Worm (Caenorhabditis elegans) whole organism, L4 larva: ENCODE results near the gene tag-307.
A peak's percentile ranks its signal among the peaks of the same experiment; 100 is the strongest.

Experiments
- F10B5.3 ChIP-seq: sonication (generic microtip); optimal IDR thresholded peaks from 2 replicates; lab custom pipeline; 2016; ENCODE audit warnings: mild to moderate bottlenecking, missing genetic modification characterization, missing compliant biosample characterization
- F44E2.7 ChIP-seq: fragments of 200-800 bp; sonication (Bioruptor generic); IDR thresholded peaks from 2 replicates; pipeline ENCODE4 v2.1.2; 2022; ENCODE audit warnings: missing genetic modification characterization, missing compliant biosample characterization
- F49E8.2 ChIP-seq: sonication (generic microtip); optimal IDR thresholded peaks from 2 replicates; lab custom pipeline; 2016; ENCODE audit warnings: missing compliant biosample characterization, mild to moderate bottlenecking, missing genetic modification characterization, borderline replicate concordance
- T20F7.1 ChIP-seq: fragments of 200-800 bp; sonication (Bioruptor generic); optimal IDR thresholded peaks from 2 replicates; lab custom pipeline; 2018; ENCODE audit warnings: mild to moderate bottlenecking, missing genetic modification characterization, missing compliant biosample characterization
- Y75B8A.6 ChIP-seq: fragments of 200-800 bp; sonication (Bioruptor generic); IDR thresholded peaks from 2 replicates; pipeline ENCODE4 v1.3.6; 2022; ENCODE audit warnings: missing genetic modification reagents, missing genetic modification characterization, missing compliant biosample characterization
- ZK546.5 ChIP-seq, 2 experiments: sonication (generic microtip); optimal IDR thresholded peaks; 2 replicates each; lab custom pipeline; 2017; ENCODE audit warnings: missing biosample characterization in 2 of 2, missing genetic modification characterization in 2 of 2
- attf-4 ChIP-seq: sonication (generic microtip); optimal IDR thresholded peaks from 3 replicates; lab custom pipeline; 2017; ENCODE audit warnings: missing biosample characterization, missing genetic modification characterization
- ceh-20 ChIP-seq: fragments of 200-800 bp; sonication (Bioruptor generic); IDR thresholded peaks from 2 replicates; pipeline ENCODE4 v1.3.6; 2022; ENCODE audit warnings: missing genetic modification reagents, missing genetic modification characterization, missing compliant biosample characterization
- ceh-62 ChIP-seq: sonication (generic microtip); optimal IDR thresholded peaks from 2 replicates; lab custom pipeline; 2017; ENCODE audit warnings: missing biosample characterization, missing genetic modification characterization
- ceh-82 ChIP-seq: sonication (generic microtip); optimal IDR thresholded peaks from 2 replicates; lab custom pipeline; 2017; ENCODE audit warnings: missing biosample characterization, missing genetic modification characterization
- ces-1 ChIP-seq: fragments of 150-350 bp; sonication (generic microtip); optimal IDR thresholded peaks from 4 replicates; lab custom pipeline; 2014; ENCODE audit warnings: missing biosample characterization, missing genetic modification reagents, missing genetic modification characterization
- cey-2 ChIP-seq: sonication (generic microtip); optimal IDR thresholded peaks from 3 replicates; lab custom pipeline; 2017; ENCODE audit warnings: missing genetic modification characterization, mild to moderate bottlenecking, missing compliant biosample characterization, antibody characterized with exemption, borderline replicate concordance; ENCODE audit not compliant: insufficient read depth
- daf-16 ChIP-seq, 3 experiments: sonication (generic microtip); optimal IDR thresholded peaks; 2 replicates each; lab custom pipeline; 2016 to 2017; ENCODE audit warnings: missing genetic modification characterization in 3 of 3, missing genetic modification reagents in 3 of 3, mild to moderate bottlenecking in 2 of 3, missing compliant biosample characterization in 2 of 3, missing biosample characterization in 1 of 3, moderate library complexity in 1 of 3
- dmd-8 ChIP-seq: fragments of 200-800 bp; sonication (Bioruptor generic); IDR thresholded peaks from 2 replicates; pipeline ENCODE4 v1.3.6; 2022; ENCODE audit warnings: missing genetic modification characterization, missing compliant biosample characterization
- duxl-1 ChIP-seq: sonication (generic microtip); optimal IDR thresholded peaks from 2 replicates; lab custom pipeline; 2016; ENCODE audit warnings: mild to moderate bottlenecking, missing genetic modification characterization, moderate library complexity, missing compliant biosample characterization; ENCODE audit not compliant: poor library complexity
- egl-27 ChIP-seq: sonication (generic microtip); optimal IDR thresholded peaks from 3 replicates; lab custom pipeline; 2017; ENCODE audit warnings: missing biosample characterization, missing genetic modification reagents, missing genetic modification characterization
- egl-43 ChIP-seq: fragments of 200-800 bp; sonication (Bioruptor generic); IDR thresholded peaks from 2 replicates; pipeline ENCODE4 v1.3.6; 2022; ENCODE audit warnings: missing genetic modification reagents, missing genetic modification characterization, missing compliant biosample characterization
- fkh-10 ChIP-seq: fragments of 150-350 bp; optimal IDR thresholded peaks from 2 replicates; lab custom pipeline; 2014; ENCODE audit warnings: missing biosample characterization, missing genetic modification reagents, missing genetic modification characterization
- fos-1 ChIP-seq: fragments of 150-350 bp; optimal IDR thresholded peaks from 2 replicates; lab custom pipeline; 2014; ENCODE audit warnings: missing biosample characterization, missing genetic modification characterization
- gei-8 ChIP-seq: fragments of 200-800 bp; sonication (Bioruptor generic); optimal IDR thresholded peaks from 2 replicates; lab custom pipeline; 2018; ENCODE audit warnings: mild to moderate bottlenecking, missing genetic modification characterization, missing compliant biosample characterization
- hmg-1.1 ChIP-seq: fragments of 200-800 bp; sonication (Bioruptor generic); IDR thresholded peaks from 2 replicates; pipeline ENCODE4 v1.3.6; 2022; ENCODE audit warnings: missing genetic modification reagents, missing genetic modification characterization, missing compliant biosample characterization
- lin-1 ChIP-seq: fragments of 200-800 bp; sonication (Bioruptor generic); IDR thresholded peaks from 2 replicates; pipeline ENCODE4 v1.3.6; 2022; ENCODE audit warnings: missing genetic modification reagents, missing genetic modification characterization, missing compliant biosample characterization
- lin-13 ChIP-seq: fragments of 150-350 bp; optimal IDR thresholded peaks from 2 replicates; lab custom pipeline; 2014; ENCODE audit warnings: missing biosample characterization, missing genetic modification reagents, missing genetic modification characterization
- lin-15B ChIP-seq: fragments of 150-350 bp; sonication (generic microtip); optimal IDR thresholded peaks from 3 replicates; lab custom pipeline; 2014; ENCODE audit warnings: missing biosample characterization, missing genetic modification characterization
- lin-39 ChIP-seq: fragments of 150-350 bp; optimal IDR thresholded peaks from 2 replicates; lab custom pipeline; 2014; ENCODE audit warnings: missing biosample characterization, missing genetic modification reagents, missing genetic modification characterization
- lir-3 ChIP-seq: sonication (generic microtip); optimal IDR thresholded peaks from 2 replicates; lab custom pipeline; 2016; ENCODE audit warnings: mild to moderate bottlenecking, missing genetic modification characterization, missing compliant biosample characterization
- lsy-2 ChIP-seq, 2 experiments: fragments of 150-350 bp in 1 of 2; sonication (generic microtip) in 1 of 2; optimal IDR thresholded peaks; 2 replicates each; lab custom pipeline; 2014 to 2017; ENCODE audit warnings: missing biosample characterization in 2 of 2, missing genetic modification characterization in 2 of 2
- madf-9 ChIP-seq: fragments of 200-800 bp; sonication (Bioruptor generic); conservative IDR thresholded peaks from 2 replicates; pipeline ENCODE4 v1.3.6; 2022; ENCODE audit warnings: missing genetic modification reagents, missing genetic modification characterization, missing compliant biosample characterization
- mes-2 ChIP-seq: sonication (generic microtip); optimal IDR thresholded peaks from 2 replicates; lab custom pipeline; 2016; ENCODE audit warnings: missing genotype, mild to moderate bottlenecking, missing genetic modification characterization, missing compliant biosample characterization; ENCODE audit not compliant: poor library complexity, severe bottlenecking
- mxl-2 ChIP-seq: fragments of 200-800 bp; sonication (Bioruptor generic); conservative IDR thresholded peaks from 2 replicates; pipeline ENCODE4 v1.3.6; 2022; ENCODE audit warnings: missing genetic modification reagents, missing genetic modification characterization, missing compliant biosample characterization
- mxl-3 ChIP-seq: fragments of 200-800 bp; sonication (Bioruptor generic); optimal IDR thresholded peaks from 2 replicates; lab custom pipeline; 2018; ENCODE audit warnings: mild to moderate bottlenecking, missing genetic modification characterization, missing compliant biosample characterization
- nhr-10 ChIP-seq: fragments of 150-350 bp; optimal IDR thresholded peaks from 2 replicates; lab custom pipeline; 2014; ENCODE audit warnings: missing biosample characterization, missing genetic modification characterization
- nhr-11 ChIP-seq: fragments of 150-350 bp; optimal IDR thresholded peaks from 2 replicates; lab custom pipeline; 2014; ENCODE audit warnings: missing biosample characterization, missing genetic modification characterization
- nhr-111 ChIP-seq: fragments of 200-800 bp; sonication (Bioruptor generic); optimal IDR thresholded peaks from 2 replicates; lab custom pipeline; 2018; ENCODE audit warnings: mild to moderate bottlenecking, missing genetic modification characterization, missing compliant biosample characterization
- nhr-237 ChIP-seq: sonication (generic microtip); optimal IDR thresholded peaks from 2 replicates; lab custom pipeline; 2017; ENCODE audit warnings: missing biosample characterization, missing genetic modification characterization
- nhr-25 ChIP-seq: sonication (generic microtip); optimal IDR thresholded peaks from 2 replicates; lab custom pipeline; 2017; ENCODE audit warnings: missing genetic modification characterization, mild to moderate bottlenecking, missing compliant biosample characterization, antibody characterized with exemption, moderate library complexity, borderline replicate concordance; ENCODE audit not compliant: insufficient read depth
- nhr-42 ChIP-seq: fragments of 200-800 bp; sonication (Bioruptor generic); IDR thresholded peaks from 2 replicates; pipeline ENCODE4 v1.3.6; 2022; ENCODE audit warnings: missing genetic modification characterization, missing compliant biosample characterization
- pha-4 ChIP-seq, 2 experiments: fragments of 150-350 bp in 1 of 2; fragments of 200-800 bp in 1 of 2; sonication (Bioruptor generic) in 1 of 2; IDR thresholded peaks in 1 of 2; optimal IDR thresholded peaks in 1 of 2; 2 replicates each; pipeline versions ENCODE4 v1.3.6 to Lab custom; 2014 to 2022; ENCODE audit warnings: missing genetic modification characterization in 2 of 2, missing genetic modification reagents in 2 of 2, missing biosample characterization in 1 of 2, missing compliant biosample characterization in 1 of 2
- pqm-1 ChIP-seq: sonication (generic microtip); optimal IDR thresholded peaks from 2 replicates; lab custom pipeline; 2017; ENCODE audit warnings: missing biosample characterization, missing genetic modification characterization
- skn-1 ChIP-seq: fragments of 150-350 bp; optimal IDR thresholded peaks from 2 replicates; lab custom pipeline; 2014; ENCODE audit warnings: missing biosample characterization, missing genetic modification characterization
- snpc-4 ChIP-seq: fragments of 150-350 bp; optimal IDR thresholded peaks from 2 replicates; lab custom pipeline; 2014; ENCODE audit warnings: missing biosample characterization, missing genetic modification characterization
- spr-1 ChIP-seq: sonication (generic microtip); optimal IDR thresholded peaks from 2 replicates; lab custom pipeline; 2016; ENCODE audit warnings: mild to moderate bottlenecking, missing genetic modification characterization, missing compliant biosample characterization
- spr-3 ChIP-seq: fragments of 200-800 bp; sonication (Bioruptor generic); optimal IDR thresholded peaks from 2 replicates; lab custom pipeline; 2018; ENCODE audit warnings: mild to moderate bottlenecking, missing genetic modification characterization, missing compliant biosample characterization
- tra-1 ChIP-seq: fragments of 200-800 bp; sonication (Bioruptor generic); IDR thresholded peaks from 2 replicates; pipeline ENCODE4 v1.3.6; 2022; ENCODE audit warnings: missing genetic modification reagents, missing genetic modification characterization, missing compliant biosample characterization
- unc-39 ChIP-seq: sonication (generic microtip); optimal IDR thresholded peaks from 2 replicates; lab custom pipeline; 2017; ENCODE audit warnings: missing biosample characterization, missing genetic modification characterization
- zag-1 ChIP-seq: fragments of 150-350 bp; optimal IDR thresholded peaks from 2 replicates; lab custom pipeline; 2014; ENCODE audit warnings: missing biosample characterization, missing genetic modification characterization
- ztf-11 ChIP-seq: fragments of 150-350 bp; optimal IDR thresholded peaks from 2 replicates; lab custom pipeline; 2014; ENCODE audit warnings: missing biosample characterization, missing genetic modification characterization
- ztf-7 ChIP-seq: fragments of 150-350 bp; optimal IDR thresholded peaks from 2 replicates; lab custom pipeline; 2014; ENCODE audit warnings: missing biosample characterization, missing genetic modification characterization

Gene tag-307

DNA sequence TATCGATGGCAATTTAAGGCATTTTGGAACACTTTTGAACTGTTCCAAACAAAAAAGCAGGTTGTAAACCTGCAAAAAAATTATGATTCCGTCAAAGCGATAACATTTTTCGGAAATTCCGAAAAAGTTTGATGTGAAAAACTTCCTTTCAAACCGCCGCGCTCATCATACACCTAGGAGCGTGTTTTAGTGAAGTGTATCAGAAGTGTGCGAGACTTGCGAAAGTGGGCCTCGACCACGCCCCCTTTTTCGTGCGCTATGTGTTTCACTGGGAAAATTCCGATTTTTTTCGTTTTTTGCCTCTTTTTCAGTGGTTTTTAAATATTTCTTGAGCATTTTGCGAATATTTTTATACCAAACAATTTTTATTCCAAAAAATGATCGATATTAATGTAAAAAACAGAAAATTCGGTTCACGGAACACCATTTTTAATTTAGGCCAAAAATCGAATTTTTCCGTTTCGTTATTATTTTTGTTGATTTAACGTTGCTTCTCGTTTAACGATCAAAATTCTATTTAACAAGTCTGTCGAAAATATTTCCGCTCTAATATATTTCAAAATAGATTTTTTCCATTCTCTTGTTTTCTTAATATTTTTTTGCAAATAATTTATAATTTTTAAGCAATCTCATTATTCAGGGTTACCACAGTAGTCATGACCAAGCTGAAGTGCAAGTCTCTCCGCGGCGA is 2.4 kb downstream of the tag-307 start, which contains the start of gene rpl-35:
Gene rpl-35 (plus strand): TSS at position 641 of the 691 bp plus-strand sequence.
- TF ChIP-seq ztf-7 (tag; lab: Kevin White, UChicago), result peak; percentile 93
- peak; percentile 98 for TF ChIP-seq mxl-3 (GFP tag; lab: Kevin White, UChicago)
- TF ChIP-seq lsy-2 (tag; optimal IDR thresholded peaks at IDR 0.05; lab: Kevin White, UChicago), result peak; percentile 99
- peak; percentile 98 for TF ChIP-seq spr-1 (tag; lab: Kevin White, UChicago)
- peak; percentile 56 for TF ChIP-seq ceh-82 (tag; lab: Kevin White, UChicago)
- TF ChIP-seq nhr-42, result peak; percentile 99
- TF ChIP-seq ces-1 (GFP tag; lab: Kevin White, UChicago), result peak; percentile 97
- peak; percentile 88 for TF ChIP-seq cey-2 (tag; lab: Kevin White, UChicago)
- TF ChIP-seq F49E8.2 (tag; lab: Kevin White, UChicago), result peak; percentile 98
- TF ChIP-seq pha-4 (GFP tag; IDR thresholded peaks at IDR 0.05; lab: Robert Waterston, UW), result peak; percentile 99
- peak; percentile 95 for TF ChIP-seq pha-4 (tag; optimal IDR thresholded peaks at IDR 0.05; lab: Kevin White, UChicago)
- TF ChIP-seq lin-13 (GFP tag; lab: Kevin White, UChicago), result peak; percentile 99
- TF ChIP-seq nhr-25 (tag; lab: Kevin White, UChicago), result peak; percentile 98
- peak; percentile 92 for TF ChIP-seq zag-1 (tag; lab: Kevin White, UChicago)
- peak; percentile 88 for TF ChIP-seq fos-1 (tag; lab: Kevin White, UChicago)
- peak; percentile 98 for TF ChIP-seq lin-15B
- peak; percentile 98 for TF ChIP-seq duxl-1 (tag; lab: Kevin White, UChicago)
- TF ChIP-seq F10B5.3 (tag; lab: Kevin White, UChicago), result peak; percentile 93
- TF ChIP-seq lin-1 (GFP tag; lab: Robert Waterston, UW), result peak; percentile 99
- peak; percentile 99 for TF ChIP-seq fkh-10
- TF ChIP-seq Y75B8A.6 (GFP tag; lab: Robert Waterston, UW), result peak; percentile 96
- TF ChIP-seq snpc-4 (tag; lab: Kevin White, UChicago), result peak; percentile 55
- peak; percentile 100 for TF ChIP-seq tra-1 (GFP tag; lab: Robert Waterston, UW)
- TF ChIP-seq pqm-1 (tag; lab: Kevin White, UChicago), result peak; percentile 87
- TF ChIP-seq F44E2.7 (GFP tag; lab: Robert Waterston, UW), result peak; percentile 96
- TF ChIP-seq nhr-111 (GFP tag; lab: Kevin White, UChicago), result peak; percentile 96
- TF ChIP-seq nhr-237, result peak; percentile 85
- peak; percentile 99 for TF ChIP-seq madf-9 (GFP tag; lab: Robert Waterston, UW)
- peak; percentile 97 for TF ChIP-seq nhr-10 (tag; lab: Kevin White, UChicago)
- TF ChIP-seq ceh-62 (tag; lab: Kevin White, UChicago), result no peak
- TF ChIP-seq mxl-2, result peak; percentile 89
- peak; percentile 90 for TF ChIP-seq gei-8 (GFP tag; lab: Kevin White, UChicago)
- TF ChIP-seq unc-39 (tag; lab: Kevin White, UChicago), result no peak
- peak; percentile 92 to 97 for TF ChIP-seq daf-16 (GFP tag; optimal IDR thresholded peaks at IDR 0.05; lab: Kevin White, UChicago)
- TF ChIP-seq daf-16 (tag; optimal IDR thresholded peaks at IDR 0.05; lab: Kevin White, UChicago), result peak; percentile 92
- peak; percentile 83 for TF ChIP-seq lir-3 (tag; lab: Kevin White, UChicago)
- TF ChIP-seq lin-39 (tag; lab: Kevin White, UChicago), result peak; percentile 92
- TF ChIP-seq T20F7.1 (GFP tag; lab: Kevin White, UChicago), result peak; percentile 99
- peak; percentile 90 for TF ChIP-seq dmd-8
- TF ChIP-seq ZK546.5 (tag; optimal IDR thresholded peaks at IDR 0.05; lab: Kevin White, UChicago), result peak in 1 of 2 experiments; percentile 91
- peak; percentile 97 for TF ChIP-seq spr-3
- no peak for TF ChIP-seq egl-27 (tag; lab: Kevin White, UChicago)
- TF ChIP-seq skn-1, result peak; percentile 94
- TF ChIP-seq ztf-11, result peak; percentile 73
- peak; percentile 64 for TF ChIP-seq attf-4 (tag; lab: Kevin White, UChicago)
- TF ChIP-seq ceh-20, result peak; percentile 99
- peak; percentile 99 for TF ChIP-seq egl-43 (GFP tag; lab: Robert Waterston, UW)
- peak; percentile 99 for TF ChIP-seq nhr-11 (tag; lab: Kevin White, UChicago)
- peak; percentile 99 for TF ChIP-seq hmg-1.1 (GFP tag; lab: Robert Waterston, UW)
- peak; percentile 100 for TF ChIP-seq mes-2 (tag; lab: Kevin White, UChicago)
